Fruit fly (Drosophila melanogaster) whole organism, embryonic: ENCODE measurements around the gene CG10338.

Source experiments
- CG10209 ChIP-seq: fragments of 200-800 bp; sonication (Bioruptor generic); optimal IDR thresholded peaks from 3 replicates; lab custom pipeline; 2017; ENCODE audit warnings: missing biosample characterization, mild to moderate bottlenecking, missing genetic modification characterization, missing genetic modification reagents
- CG11093 ChIP-seq: fragments of 200-800 bp; sonication (Bioruptor generic); IDR thresholded peaks from 3 replicates; pipeline ENCODE4 v1.3.6; 2022; ENCODE audit warnings: missing biosample characterization, missing genetic modification characterization
- CG12071 ChIP-seq: fragments of 200-800 bp; sonication (Bioruptor generic); optimal IDR thresholded peaks from 3 replicates; lab custom pipeline; 2018; ENCODE audit warnings: missing biosample characterization, mild to moderate bottlenecking, missing genetic modification characterization
- CG1529 ChIP-seq: fragments of 200-800 bp; sonication (Bioruptor generic); optimal IDR thresholded peaks from 3 replicates; lab custom pipeline; 2018; ENCODE audit warnings: missing biosample characterization, missing genetic modification characterization
- CG15479 ChIP-seq: fragments of 200-800 bp; sonication (Bioruptor generic); optimal IDR thresholded peaks from 3 replicates; lab custom pipeline; 2019; ENCODE audit warnings: missing biosample characterization, mild to moderate bottlenecking, missing genetic modification characterization, moderate library complexity
- CG15696 ChIP-seq: fragments of 200-800 bp; sonication (Bioruptor generic); optimal IDR thresholded peaks from 2 replicates; lab custom pipeline; 2019; ENCODE audit warnings: missing biosample characterization, mild to moderate bottlenecking, missing genetic modification characterization, moderate library complexity
- CG18262 ChIP-seq: fragments of 200-800 bp; optimal IDR thresholded peaks from 3 replicates; lab custom pipeline; 2019; ENCODE audit warnings: missing biosample characterization, mild to moderate bottlenecking, missing genetic modification characterization, moderate library complexity
- CG18619 ChIP-seq: fragments of 200-800 bp; sonication (Bioruptor generic); optimal IDR thresholded peaks from 3 replicates; lab custom pipeline; 2017; ENCODE audit warnings: missing biosample characterization, mild to moderate bottlenecking, missing genetic modification characterization
- CG30020 ChIP-seq: fragments of 200-800 bp; optimal IDR thresholded peaks from 2 replicates; lab custom pipeline; 2019; ENCODE audit warnings: missing biosample characterization, mild to moderate bottlenecking, missing genetic modification characterization, moderate library complexity
- CG32772 ChIP-seq: fragments of 200-800 bp; sonication (Bioruptor generic); IDR thresholded peaks from 2 replicates; pipeline ENCODE4 v1.3.6; 2022; ENCODE audit warnings: missing biosample characterization, missing genetic modification characterization
- CG34224 ChIP-seq: fragments of 200-800 bp; sonication (Bioruptor generic); IDR thresholded peaks from 3 replicates; pipeline ENCODE4 v1.3.6; 2022; ENCODE audit warnings: missing biosample characterization, missing genetic modification characterization; ENCODE audit not compliant: partially characterized antibody
- CG3838 ChIP-seq: fragments of 200-800 bp; sonication (Bioruptor generic); optimal IDR thresholded peaks from 3 replicates; lab custom pipeline; 2016; ENCODE audit warnings: missing biosample characterization, missing genetic modification characterization
- CG4730 ChIP-seq: fragments of 200-800 bp; sonication (Bioruptor generic); IDR thresholded peaks from 2 replicates; pipeline ENCODE4 v1.3.6; 2022; ENCODE audit warnings: missing biosample characterization, missing genetic modification characterization
- CG6175 ChIP-seq: fragments of 200-800 bp; sonication (Bioruptor generic); IDR thresholded peaks from 3 replicates; pipeline ENCODE4 v1.3.6; 2022; ENCODE audit warnings: missing biosample characterization, missing genetic modification characterization
- CG6654 ChIP-seq: fragments of 200-800 bp; sonication (Bioruptor generic); optimal IDR thresholded peaks from 2 replicates; lab custom pipeline; 2017; ENCODE audit warnings: missing biosample characterization, mild to moderate bottlenecking, missing genetic modification characterization
- CG6689 ChIP-seq: fragments of 200-800 bp; sonication (Bioruptor generic); IDR thresholded peaks from 2 replicates; pipeline ENCODE4 v1.3.6; 2022; ENCODE audit warnings: missing biosample characterization, missing genetic modification characterization
- CG8281 ChIP-seq: fragments of 200-800 bp; sonication (Bioruptor generic); optimal IDR thresholded peaks from 2 replicates; lab custom pipeline; 2018; ENCODE audit warnings: missing biosample characterization, mild to moderate bottlenecking, missing genetic modification characterization, moderate library complexity
- CG8359 ChIP-seq: fragments of 200-800 bp; sonication (Bioruptor generic); optimal IDR thresholded peaks from 2 replicates; lab custom pipeline; 2017; ENCODE audit warnings: missing biosample characterization, mild to moderate bottlenecking, missing genetic modification characterization, borderline replicate concordance
- CG9215 ChIP-seq: fragments of 200-800 bp; sonication (Bioruptor generic); IDR thresholded peaks from 2 replicates; pipeline ENCODE4 v1.3.6; 2022; ENCODE audit warnings: missing biosample characterization, missing genetic modification characterization
- CG9437 ChIP-seq: fragments of 200-800 bp; sonication (Bioruptor generic); optimal IDR thresholded peaks from 2 replicates; lab custom pipeline; 2018; ENCODE audit warnings: missing biosample characterization, mild to moderate bottlenecking, missing genetic modification characterization
- CG9609 ChIP-seq: fragments of 200-800 bp; sonication (Bioruptor generic); optimal IDR thresholded peaks from 3 replicates; lab custom pipeline; 2016; ENCODE audit warnings: missing biosample characterization, missing genetic modification characterization
- CG9817 ChIP-seq: fragments of 200-800 bp; sonication (Bioruptor generic); optimal IDR thresholded peaks from 2 replicates; lab custom pipeline; 2018; ENCODE audit warnings: missing biosample characterization, mild to moderate bottlenecking, missing genetic modification characterization, moderate library complexity
- Camta ChIP-seq: fragments of 200-800 bp; sonication (Bioruptor generic); optimal IDR thresholded peaks from 2 replicates; lab custom pipeline; 2016; ENCODE audit warnings: missing biosample characterization, missing genetic modification characterization
- Doc3 ChIP-seq: fragments of 200-800 bp; sonication (Bioruptor generic); IDR thresholded peaks from 3 replicates; pipeline ENCODE4 v1.3.6; 2022; ENCODE audit warnings: missing biosample characterization, missing genetic modification characterization; ENCODE audit not compliant: partially characterized antibody
- Eip74EF ChIP-seq, 2 experiments: fragments of 200-800 bp in 1 of 2; fragments of >200 bp in 1 of 2; sonication (Bioruptor generic) in 1 of 2; optimal IDR thresholded peaks; 2 replicates each; lab custom pipeline; 2017 to 2019; ENCODE audit warnings: missing biosample characterization in 2 of 2, missing genetic modification characterization in 2 of 2, mild to moderate bottlenecking in 1 of 2, moderate library complexity in 1 of 2
- Elba2 ChIP-seq: fragments of 200-800 bp; sonication (Bioruptor generic); optimal IDR thresholded peaks from 3 replicates; lab custom pipeline; 2016; ENCODE audit warnings: missing biosample characterization, missing genetic modification characterization
- Fer3 ChIP-seq: fragments of 200-800 bp; sonication (Bioruptor generic); optimal IDR thresholded peaks from 2 replicates; lab custom pipeline; 2018; ENCODE audit warnings: missing biosample characterization, mild to moderate bottlenecking, missing genetic modification characterization, moderate library complexity
- Hr39 ChIP-seq: fragments of >200 bp; optimal IDR thresholded peaks from 2 replicates; lab custom pipeline; 2017
- Kr ChIP-seq: fragments of 200-800 bp; sonication (Bioruptor generic); optimal IDR thresholded peaks from 2 replicates; lab custom pipeline; 2017; ENCODE audit warnings: missing biosample characterization, mild to moderate bottlenecking, missing genetic modification characterization
- Mad ChIP-seq: fragments of 200-800 bp; sonication (Bioruptor generic); optimal IDR thresholded peaks from 2 replicates; lab custom pipeline; 2016; ENCODE audit warnings: missing biosample characterization, missing genetic modification characterization
- NC2α ChIP-seq: fragments of 200-800 bp; sonication (Bioruptor generic); optimal IDR thresholded peaks from 2 replicates; lab custom pipeline; 2016; ENCODE audit warnings: missing biosample characterization, missing genetic modification characterization
- Spps ChIP-seq: fragments of 200-800 bp; sonication (Bioruptor generic); optimal IDR thresholded peaks from 2 replicates; lab custom pipeline; 2018; ENCODE audit warnings: missing biosample characterization, mild to moderate bottlenecking, missing genetic modification characterization
- Vsx1 ChIP-seq: fragments of 200-800 bp; sonication (Bioruptor generic); optimal IDR thresholded peaks from 2 replicates; lab custom pipeline; 2017; ENCODE audit warnings: missing biosample characterization, mild to moderate bottlenecking, missing genetic modification characterization, missing genetic modification reagents
- ash1 ChIP-seq: fragments of 200-800 bp; sonication (Bioruptor generic); optimal IDR thresholded peaks from 2 replicates; lab custom pipeline; 2018; ENCODE audit warnings: missing biosample characterization, mild to moderate bottlenecking, missing genetic modification characterization
- bcd ChIP-seq: fragments of 200-800 bp; sonication (Bioruptor generic); optimal IDR thresholded peaks from 2 replicates; lab custom pipeline; 2017; ENCODE audit warnings: missing biosample characterization, mild to moderate bottlenecking, missing genetic modification characterization
- bowl ChIP-seq: fragments of 200-800 bp; sonication (Bioruptor generic); IDR thresholded peaks from 2 replicates; pipeline ENCODE4 v1.3.6; 2022; ENCODE audit warnings: missing biosample characterization, missing genetic modification characterization
- crol ChIP-seq: fragments of 200-800 bp; sonication (Bioruptor generic); IDR thresholded peaks from 2 replicates; pipeline ENCODE4 v1.3.6; 2022; ENCODE audit warnings: missing biosample characterization, missing genetic modification characterization
- dan ChIP-seq: fragments of 200-800 bp; sonication (Bioruptor generic); IDR thresholded peaks from 2 replicates; pipeline ENCODE4 v1.3.6; 2022; ENCODE audit warnings: missing biosample characterization, missing genetic modification characterization
- fd96Cb ChIP-seq: fragments of 200-800 bp; sonication (Bioruptor generic); optimal IDR thresholded peaks from 2 replicates; lab custom pipeline; 2018; ENCODE audit warnings: missing biosample characterization, mild to moderate bottlenecking, missing genetic modification characterization, moderate library complexity
- gsb ChIP-seq: fragments of 200-800 bp; sonication (Bioruptor generic); IDR thresholded peaks from 2 replicates; pipeline ENCODE4 v1.3.6; 2022; ENCODE audit warnings: missing biosample characterization, missing genetic modification characterization
- lmd ChIP-seq: fragments of 200-800 bp; sonication (Bioruptor generic); IDR thresholded peaks from 2 replicates; pipeline ENCODE4 v1.3.6; 2022; ENCODE audit warnings: missing biosample characterization, missing genetic modification characterization
- mirr ChIP-seq: fragments of 200-800 bp; sonication (Bioruptor generic); optimal IDR thresholded peaks from 3 replicates; lab custom pipeline; 2018; ENCODE audit warnings: missing biosample characterization, mild to moderate bottlenecking, missing genetic modification characterization
- pb ChIP-seq: fragments of 200-800 bp; sonication (Bioruptor generic); optimal IDR thresholded peaks from 3 replicates; lab custom pipeline; 2016; ENCODE audit warnings: missing biosample characterization, missing genetic modification characterization
- pfk ChIP-seq: fragments of 200-800 bp; sonication (Bioruptor generic); optimal IDR thresholded peaks from 2 replicates; lab custom pipeline; 2018; ENCODE audit warnings: missing biosample characterization, mild to moderate bottlenecking, missing genetic modification characterization, moderate library complexity
- sisA ChIP-seq: fragments of 200-800 bp; sonication (Bioruptor generic); IDR thresholded peaks from 2 replicates; pipeline ENCODE4 v1.3.6; 2022; ENCODE audit warnings: missing biosample characterization, missing genetic modification characterization
- slbo ChIP-seq: fragments of 200-800 bp; sonication (Bioruptor generic); IDR thresholded peaks from 2 replicates; pipeline ENCODE4 v1.3.6; 2022; ENCODE audit warnings: missing biosample characterization, missing genetic modification characterization
- sr ChIP-seq: fragments of 200-800 bp; sonication (Bioruptor generic); IDR thresholded peaks from 3 replicates; pipeline ENCODE4 v1.3.6; 2022; ENCODE audit warnings: missing biosample characterization, missing genetic modification characterization
- ssp ChIP-seq: fragments of 200-800 bp; sonication (Bioruptor generic); IDR thresholded peaks from 2 replicates; pipeline ENCODE4 v1.3.6; 2022; ENCODE audit warnings: missing biosample characterization, missing genetic modification characterization
- stc ChIP-seq: fragments of 200-800 bp; sonication (Bioruptor generic); IDR thresholded peaks from 2 replicates; pipeline ENCODE4 v1.3.6; 2022; ENCODE audit warnings: missing biosample characterization, missing genetic modification characterization
- tgo ChIP-seq: fragments of 200-800 bp; sonication (Bioruptor generic); IDR thresholded peaks from 3 replicates; pipeline ENCODE4 v1.3.6; 2022; ENCODE audit warnings: missing biosample characterization, missing genetic modification characterization
- twi ChIP-seq: fragments of 200-800 bp; optimal IDR thresholded peaks from 2 replicates; lab custom pipeline; 2019; ENCODE audit warnings: missing biosample characterization, mild to moderate bottlenecking, missing genetic modification characterization, moderate library complexity

Gene CG10338

DNA sequence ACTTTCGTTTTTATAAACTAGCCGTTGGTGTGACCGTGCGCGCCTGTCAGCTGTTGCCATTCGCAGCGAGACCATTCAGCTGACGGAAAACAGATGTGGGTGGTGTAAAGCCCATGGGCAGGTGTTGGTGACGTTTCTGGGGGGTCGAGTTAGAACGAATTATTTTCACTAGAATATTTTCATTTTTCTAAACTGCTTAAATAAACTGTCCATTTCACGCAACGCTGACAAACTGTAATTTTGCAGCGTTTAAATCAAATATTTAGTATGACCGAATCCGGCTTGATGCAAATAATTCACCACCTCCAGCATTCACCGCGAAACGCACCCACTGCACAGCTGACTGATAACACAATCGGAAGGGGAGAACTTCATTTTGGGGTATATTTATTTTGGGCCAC, at the start of gene CG10338, which contains the start of gene CG10383 (continued):
- TF ChIP-seq CG8281 (tag; lab: Kevin White, UChicago), result peak; percentile 42
- TF ChIP-seq CG8359 (GFP tag; lab: Kevin White, UChicago), result no peak
- TF ChIP-seq CG9609, result peak; percentile 95
- TF ChIP-seq lmd, result peak; percentile 89
- peak; percentile 72 for TF ChIP-seq Fer3 (tag; lab: Kevin White, UChicago)
- TF ChIP-seq bowl (GFP tag; lab: Robert Waterston, UW), result peak; percentile 79
- no peak for TF ChIP-seq Kr (GFP tag; lab: Kevin White, UChicago)
- TF ChIP-seq tgo (GFP tag; lab: Robert Waterston, UW), result peak; percentile 87
- 0 out of 3 replicates have a peak, but pooled peaks have one; percentile 33 for TF ChIP-seq Doc3 (GFP tag; lab: Robert Waterston, UW)
- peak; percentile 95 for TF ChIP-seq slbo (GFP tag; lab: Robert Waterston, UW)
- peak; percentile 90 for TF ChIP-seq CG32772 (GFP tag; lab: Robert Waterston, UW)
- peak; percentile 70 for TF ChIP-seq twi (tag; lab: Kevin White, UChicago)
- peak; percentile 73 for TF ChIP-seq CG18262 (tag; lab: Kevin White, UChicago)
- peak; percentile 79 for TF ChIP-seq Mad (GFP tag; lab: Kevin White, UChicago)
- TF ChIP-seq Spps (tag; lab: Kevin White, UChicago), result peak; percentile 37
- TF ChIP-seq crol (GFP tag; lab: Robert Waterston, UW), result peak; percentile 43; the same call in 1 of the 2 replicates
- no peak for TF ChIP-seq CG34224 (GFP tag; lab: Robert Waterston, UW)
- TF ChIP-seq bcd (GFP tag; lab: Kevin White, UChicago), result peak; percentile 83
- TF ChIP-seq gsb, result peak; percentile 70
- TF ChIP-seq CG6689, result peak; percentile 84
- peak; percentile 86 for TF ChIP-seq CG4730 (GFP tag; lab: Robert Waterston, UW)
- TF ChIP-seq CG3838 (GFP tag; lab: Kevin White, UChicago), result peak; percentile 65
- TF ChIP-seq ash1, result no peak
- TF ChIP-seq CG18619 (GFP tag; lab: Kevin White, UChicago), result peak; percentile 70
- TF ChIP-seq sr (GFP tag; lab: Robert Waterston, UW), result peak; percentile 92
- TF ChIP-seq CG11093 (GFP tag; lab: Robert Waterston, UW), result peak; percentile 76; the same call in 1 of the 3 replicates
- TF ChIP-seq CG15479 (GFP tag; lab: Kevin White, UChicago), result no peak
- peak; percentile 73 for TF ChIP-seq pb (GFP tag; lab: Kevin White, UChicago)
- TF ChIP-seq CG15696, result peak; percentile 20
- TF ChIP-seq stc (GFP tag; lab: Robert Waterston, UW), result peak; percentile 92
- no peak for TF ChIP-seq pfk (GFP tag; lab: Kevin White, UChicago)
- TF ChIP-seq NC2α (GFP tag; lab: Kevin White, UChicago), result peak; percentile 62
- TF ChIP-seq fd96Cb (tag; lab: Kevin White, UChicago), result peak; percentile 70
- TF ChIP-seq Elba2 (GFP tag; lab: Kevin White, UChicago), result peak; percentile 48
- peak; percentile 78 for TF ChIP-seq CG9817 (tag; lab: Kevin White, UChicago)
- peak; percentile 44 for TF ChIP-seq CG30020
- TF ChIP-seq ssp, result peak; percentile 71
- peak in 1 of 2 experiments; percentile 63 for TF ChIP-seq Eip74EF (GFP tag; optimal IDR thresholded peaks at IDR 0.05; lab: Kevin White, UChicago)
- peak; percentile 28 for TF ChIP-seq CG1529 (GFP tag; lab: Kevin White, UChicago)
- TF ChIP-seq mirr, result peak; percentile 41
- TF ChIP-seq CG9215, result peak; percentile 86
- peak; percentile 58 for TF ChIP-seq CG12071 (GFP tag; lab: Kevin White, UChicago)
- peak; percentile 79; the same call in 2 of the 3 replicates for TF ChIP-seq CG6175 (GFP tag; lab: Robert Waterston, UW)
- peak; percentile 88 for TF ChIP-seq sisA
- TF ChIP-seq CG6654 (GFP tag; lab: Kevin White, UChicago), result peak; percentile 25
- TF ChIP-seq CG9437 (GFP tag; lab: Kevin White, UChicago), result peak; percentile 23
- TF ChIP-seq Camta (GFP tag; lab: Kevin White, UChicago), result peak; percentile 81
- peak; percentile 60 for TF ChIP-seq Vsx1 (GFP tag; lab: Kevin White, UChicago)
- peak; percentile 78 for TF ChIP-seq CG10209 (GFP tag; lab: Kevin White, UChicago)
- no peak for TF ChIP-seq Hr39 (lab: Kevin White, UChicago)
- no peak for TF ChIP-seq dan (GFP tag; lab: Robert Waterston, UW)
